Fruit fly (Drosophila melanogaster) whole organism, embryonic: ENCODE data around the gene CG14339.
A peak's percentile ranks its signal among the peaks of the same experiment; 100 is the strongest.

Experiments
- Bgb ChIP-seq: fragments of 200-800 bp; sonication (Bioruptor generic); IDR thresholded peaks from 2 replicates; pipeline ENCODE4 v1.3.6; 2022; ENCODE audit warnings: missing biosample characterization, missing genetic modification characterization; ENCODE audit not compliant: partially characterized antibody
- Bteb2 ChIP-seq: fragments of 200-800 bp; sonication (Bioruptor generic); optimal IDR thresholded peaks from 2 replicates; lab custom pipeline; 2016; ENCODE audit warnings: missing biosample characterization, missing genetic modification characterization
- CG10366 ChIP-seq: fragments of 200-800 bp; sonication (Bioruptor generic); IDR thresholded peaks from 2 replicates; pipeline ENCODE4 v1.3.6; 2022; ENCODE audit warnings: missing biosample characterization, missing genetic modification characterization
- CG11085 ChIP-seq: fragments of 200-800 bp; sonication (Bioruptor generic); IDR thresholded peaks from 2 replicates; pipeline ENCODE4 v1.3.6; 2022; ENCODE audit warnings: missing biosample characterization, missing genetic modification characterization
- CG11456 ChIP-seq: fragments of 200-800 bp; sonication (Bioruptor generic); IDR thresholded peaks from 3 replicates; pipeline ENCODE4 v1.3.6; 2022; ENCODE audit warnings: missing biosample characterization, missing genetic modification characterization
- CG12236 ChIP-seq: fragments of 200-800 bp; sonication (Bioruptor generic); optimal IDR thresholded peaks from 2 replicates; lab custom pipeline; 2016; ENCODE audit warnings: missing biosample characterization, missing genetic modification characterization
- CG14710 ChIP-seq: fragments of 200-800 bp; sonication (Bioruptor generic); optimal IDR thresholded peaks from 3 replicates; lab custom pipeline; 2019; ENCODE audit warnings: missing biosample characterization, mild to moderate bottlenecking, missing genetic modification characterization, moderate library complexity
- CG15514 ChIP-seq: fragments of 200-800 bp; sonication (Bioruptor generic); optimal IDR thresholded peaks from 3 replicates; lab custom pipeline; 2017; ENCODE audit warnings: missing biosample characterization, missing genetic modification characterization, mild to moderate bottlenecking, moderate library complexity, missing genetic modification reagents
- CG1603 ChIP-seq: fragments of 200-800 bp; sonication (Bioruptor generic); optimal IDR thresholded peaks from 2 replicates; lab custom pipeline; 2019; ENCODE audit warnings: missing biosample characterization, mild to moderate bottlenecking, missing genetic modification characterization, moderate library complexity
- CG2202 ChIP-seq: fragments of 200-800 bp; sonication (Bioruptor generic); optimal IDR thresholded peaks from 2 replicates; lab custom pipeline; 2018; ENCODE audit warnings: missing biosample characterization, mild to moderate bottlenecking, missing genetic modification characterization
- CG31441 ChIP-seq: fragments of 200-800 bp; sonication (Bioruptor generic); IDR thresholded peaks from 2 replicates; pipeline ENCODE4 v1.3.6; 2022; ENCODE audit warnings: missing biosample characterization, missing genetic modification characterization
- CG32532 ChIP-seq: fragments of 200-800 bp; sonication (Bioruptor generic); IDR thresholded peaks from 2 replicates; pipeline ENCODE4 v1.3.6; 2022; ENCODE audit warnings: missing biosample characterization, missing genetic modification characterization
- CG32767 ChIP-seq: fragments of 200-800 bp; sonication (Bioruptor generic); IDR thresholded peaks from 2 replicates; pipeline ENCODE4 v1.3.6; 2022; ENCODE audit warnings: missing biosample characterization, missing genetic modification characterization
- CG3281 ChIP-seq: fragments of 200-800 bp; sonication (Bioruptor generic); optimal IDR thresholded peaks from 3 replicates; lab custom pipeline; 2017; ENCODE audit warnings: missing biosample characterization, mild to moderate bottlenecking, missing genetic modification characterization
- CG42726 ChIP-seq: fragments of 200-800 bp; sonication (Bioruptor generic); IDR thresholded peaks from 2 replicates; pipeline ENCODE4 v1.3.6; 2022; ENCODE audit warnings: missing biosample characterization, missing genetic modification characterization; ENCODE audit not compliant: partially characterized antibody
- CG4424 ChIP-seq: fragments of 200-800 bp; sonication (Bioruptor generic); optimal IDR thresholded peaks from 3 replicates; lab custom pipeline; 2016; ENCODE audit warnings: missing biosample characterization, missing genetic modification characterization
- CG6272 ChIP-seq: fragments of 200-800 bp; sonication (Bioruptor generic); IDR thresholded peaks from 2 replicates; pipeline ENCODE4 v1.3.6; 2022; ENCODE audit warnings: missing biosample characterization, missing genetic modification characterization
- CG8478 ChIP-seq: fragments of >200 bp; optimal IDR thresholded peaks from 2 replicates; lab custom pipeline; 2018
- Doc3 ChIP-seq: fragments of 200-800 bp; sonication (Bioruptor generic); IDR thresholded peaks from 3 replicates; pipeline ENCODE4 v1.3.6; 2022; ENCODE audit warnings: missing biosample characterization, missing genetic modification characterization; ENCODE audit not compliant: partially characterized antibody
- E2f2 ChIP-seq: fragments of 200-800 bp; sonication (Bioruptor generic); IDR thresholded peaks from 2 replicates; pipeline ENCODE4 v1.3.6; 2022; ENCODE audit warnings: missing biosample characterization, missing genetic modification characterization
- H2.0 ChIP-seq: fragments of 200-800 bp; sonication (Bioruptor generic); IDR thresholded peaks from 2 replicates; pipeline ENCODE4 v1.3.6; 2022; ENCODE audit warnings: missing biosample characterization, missing genetic modification characterization
- Hr51 ChIP-seq, 2 experiments: fragments of 200-800 bp; sonication (Bioruptor generic); optimal IDR thresholded peaks; 2 replicates in 1 of 2; 3 replicates in 1 of 2; lab custom pipeline; 2016 to 2018; ENCODE audit warnings: missing biosample characterization in 2 of 2, missing genetic modification characterization in 2 of 2, mild to moderate bottlenecking in 1 of 2, moderate library complexity in 1 of 2
- Hsf ChIP-seq: fragments of 200-800 bp; sonication (Bioruptor generic); optimal IDR thresholded peaks from 3 replicates; lab custom pipeline; 2016; ENCODE audit warnings: missing biosample characterization, missing genetic modification characterization
- Lpt ChIP-seq: fragments of >200 bp; optimal IDR thresholded peaks from 2 replicates; lab custom pipeline; 2018; ENCODE audit warnings: missing biosample characterization, missing genetic modification characterization
- Med ChIP-seq: fragments of 200-800 bp; sonication (Bioruptor generic); peaks from one replicate; lab custom pipeline; 2016; ENCODE audit warnings: missing biosample characterization, missing genetic modification characterization, mild to moderate bottlenecking, inconsistent platforms, moderate library complexity
- Mes4 ChIP-seq: fragments of 200-800 bp; sonication (Bioruptor generic); optimal IDR thresholded peaks from 2 replicates; lab custom pipeline; 2016; ENCODE audit warnings: missing biosample characterization, missing genetic modification characterization
- NFAT ChIP-seq: fragments of 200-800 bp; sonication (Bioruptor generic); IDR thresholded peaks from 2 replicates; pipeline ENCODE4 v1.3.6; 2022; ENCODE audit warnings: missing biosample characterization, missing genetic modification characterization
- Nf-YB ChIP-seq: fragments of 200-800 bp; sonication (Bioruptor generic); optimal IDR thresholded peaks from 3 replicates; lab custom pipeline; 2019; ENCODE audit warnings: missing biosample characterization, mild to moderate bottlenecking, missing genetic modification characterization, moderate library complexity
- Ptx1 ChIP-seq: fragments of 200-800 bp; sonication (Bioruptor generic); IDR thresholded peaks from 2 replicates; pipeline ENCODE4 v1.3.6; 2022; ENCODE audit warnings: missing biosample characterization, missing genetic modification characterization
- bbx ChIP-seq: fragments of 200-800 bp; sonication (Bioruptor generic); IDR thresholded peaks from 2 replicates; pipeline ENCODE4 v1.3.6; 2022; ENCODE audit warnings: missing biosample characterization, missing genetic modification characterization; ENCODE audit not compliant: partially characterized antibody
- bigmax ChIP-seq: fragments of 200-800 bp; sonication (Bioruptor generic); optimal IDR thresholded peaks from 2 replicates; lab custom pipeline; 2018; ENCODE audit warnings: missing biosample characterization, mild to moderate bottlenecking, missing genetic modification characterization
- bsh ChIP-seq, 2 experiments: fragments of 200-800 bp; sonication (Bioruptor generic); optimal IDR thresholded peaks; 2 replicates each; lab custom pipeline; 2017 to 2018; ENCODE audit warnings: mild to moderate bottlenecking in 2 of 2, missing biosample characterization in 2 of 2, missing genetic modification characterization in 2 of 2, moderate library complexity in 1 of 2
- cad ChIP-seq: fragments of >200 bp; optimal IDR thresholded peaks from 2 replicates; lab custom pipeline; 2017; ENCODE audit warnings: missing biosample characterization, missing genetic modification characterization
- ci ChIP-seq: fragments of 200-800 bp; sonication (Bioruptor generic); IDR thresholded peaks from 3 replicates; pipeline ENCODE4 v1.3.6; 2022; ENCODE audit warnings: missing biosample characterization, missing genetic modification characterization
- eve ChIP-seq, 2 experiments: fragments of >200 bp; optimal IDR thresholded peaks; 2 replicates each; lab custom pipeline; 2017; ENCODE audit warnings: missing biosample characterization in 2 of 2, missing genetic modification characterization in 2 of 2
- fd64A ChIP-seq: fragments of 200-800 bp; sonication (Bioruptor generic); optimal IDR thresholded peaks from 3 replicates; lab custom pipeline; 2018; ENCODE audit warnings: missing biosample characterization, mild to moderate bottlenecking, missing genetic modification characterization
- gem ChIP-seq: fragments of 200-800 bp; sonication (Bioruptor generic); optimal IDR thresholded peaks from 2 replicates; lab custom pipeline; 2019; ENCODE audit warnings: missing biosample characterization, mild to moderate bottlenecking, missing genetic modification characterization, moderate library complexity
- klu ChIP-seq: fragments of 200-800 bp; sonication (Bioruptor generic); IDR thresholded peaks from 2 replicates; pipeline ENCODE4 v1.3.6; 2022; ENCODE audit warnings: missing biosample characterization, missing genetic modification characterization
- nmo ChIP-seq: fragments of 200-800 bp; sonication (Bioruptor generic); optimal IDR thresholded peaks from 2 replicates; lab custom pipeline; 2018; ENCODE audit warnings: missing biosample characterization, mild to moderate bottlenecking, missing genetic modification characterization, moderate library complexity
- p53 ChIP-seq: fragments of 200-800 bp; sonication (Bioruptor generic); optimal IDR thresholded peaks from 2 replicates; lab custom pipeline; 2016; ENCODE audit warnings: missing biosample characterization, missing genetic modification characterization
- pb ChIP-seq: fragments of 200-800 bp; sonication (Bioruptor generic); optimal IDR thresholded peaks from 3 replicates; lab custom pipeline; 2016; ENCODE audit warnings: missing biosample characterization, missing genetic modification characterization
- ro ChIP-seq: fragments of 200-800 bp; sonication (Bioruptor generic); IDR thresholded peaks from 2 replicates; pipeline ENCODE4 v1.3.6; 2022; ENCODE audit warnings: missing biosample characterization, missing genetic modification characterization
- salm ChIP-seq: fragments of 200-800 bp; sonication (Bioruptor generic); optimal IDR thresholded peaks from 2 replicates; lab custom pipeline; 2018; ENCODE audit warnings: missing biosample characterization, mild to moderate bottlenecking, missing genetic modification characterization
- sens ChIP-seq: fragments of 200-800 bp; sonication (Bioruptor generic); peaks from one replicate; lab custom pipeline; 2016; ENCODE audit warnings: missing biosample characterization, missing genetic modification characterization
- tap ChIP-seq: fragments of 200-800 bp; optimal IDR thresholded peaks from 3 replicates; lab custom pipeline; 2019; ENCODE audit warnings: missing biosample characterization, mild to moderate bottlenecking, missing genetic modification characterization, moderate library complexity
- tin ChIP-seq: fragments of 200-800 bp; sonication (Bioruptor generic); optimal IDR thresholded peaks from 3 replicates; lab custom pipeline; 2016; ENCODE audit warnings: missing biosample characterization, missing genetic modification characterization
- tna ChIP-seq: fragments of 200-800 bp; sonication (Bioruptor generic); IDR thresholded peaks from 2 replicates; pipeline ENCODE4 v1.3.6; 2022; ENCODE audit warnings: missing biosample characterization, missing genetic modification characterization; ENCODE audit not compliant: partially characterized antibody
- ttk ChIP-seq: fragments of 200-800 bp; sonication (Bioruptor generic); IDR thresholded peaks from 2 replicates; pipeline ENCODE4 v2.1.2; 2022; ENCODE audit warnings: missing biosample characterization, missing genetic modification characterization
- zen ChIP-seq: fragments of 200-800 bp; sonication (Bioruptor generic); optimal IDR thresholded peaks from 3 replicates; lab custom pipeline; 2018; ENCODE audit warnings: missing biosample characterization, mild to moderate bottlenecking, missing genetic modification characterization, moderate library complexity
- zen2 ChIP-seq: fragments of 200-800 bp; sonication (Bioruptor generic); IDR thresholded peaks from 3 replicates; pipeline ENCODE4 v1.3.6; 2022; ENCODE audit warnings: missing biosample characterization, missing genetic modification characterization; ENCODE audit not compliant: partially characterized antibody
- zfh1 ChIP-seq: fragments of 200-800 bp; sonication (Bioruptor generic); IDR thresholded peaks from 3 replicates; pipeline ENCODE4 v1.3.6; 2022; ENCODE audit warnings: missing biosample characterization, missing genetic modification characterization

CG14339 gene

dm6 chr2L:1150554-1150953 lies 42.2 kb downstream of the CG14339 start, which contains the start of the genes Tfb4 and Vps29 (continued):
- TF ChIP-seq tna (GFP tag; lab: Robert Waterston, UW) (peak; percentile 96), tap (tag; lab: Kevin White, UChicago) (no peak), nmo (GFP tag; lab: Kevin White, UChicago) (peak; percentile 3), cad (no peak), bigmax (no peak), ttk (no peak), CG4424 (GFP tag; lab: Kevin White, UChicago) (no peak), CG32767 (no peak), Hsf (GFP tag; lab: Kevin White, UChicago) (peak; percentile 54), zfh1 (GFP tag; lab: Robert Waterston, UW) (peak; percentile 65; the same call in 2 of the 3 replicates), CG15514 (GFP tag; lab: Kevin White, UChicago) (peak; percentile 58), CG42726 (GFP tag; lab: Robert Waterston, UW) (peak; percentile 19; the same call in 1 of the 2 replicates), CG6272 (GFP tag; lab: Robert Waterston, UW) (peak; percentile 46; the same call in 1 of the 2 replicates), CG10366 (GFP tag; lab: Robert Waterston, UW) (peak; percentile 41; the same call in 1 of the 2 replicates), tin (GFP tag; lab: Kevin White, UChicago) (peak; percentile 67), zen (tag; lab: Kevin White, UChicago) (no peak), p53 (peak; percentile 7), bbx (GFP tag; lab: Robert Waterston, UW) (peak; percentile 97), CG14710 (tag; lab: Kevin White, UChicago) (peak; percentile 52), CG3281 (no peak), fd64A (no peak), Bgb (GFP tag; lab: Robert Waterston, UW) (peak; percentile 94), zen2 (peak; percentile 98), CG11456 (GFP tag; lab: Robert Waterston, UW) (peak; percentile 71; the same call in 2 of the 3 replicates), Mes4 (GFP tag; lab: Kevin White, UChicago) (no peak), Med (GFP tag; lab: Kevin White, UChicago) (peak; percentile 97), Doc3 (GFP tag; lab: Robert Waterston, UW) (peak; percentile 81), CG32532 (GFP tag; lab: Robert Waterston, UW) (peak; percentile 58), Nf-YB (no peak), gem (tag; lab: Kevin White, UChicago) (no peak), Lpt (GFP tag; lab: Kevin White, UChicago) (no peak), sens (GFP tag; lab: Kevin White, UChicago) (peak; percentile 35), CG31441 (GFP tag; lab: Robert Waterston, UW) (no peak), CG1603 (tag; lab: Kevin White, UChicago) (no peak), H2.0 (GFP tag; lab: Robert Waterston, UW) (peak; percentile 46; the same call in 1 of the 2 replicates), CG11085 (GFP tag; lab: Robert Waterston, UW) (peak; percentile 46; the same call in 1 of the 2 replicates), eve (GFP tag; optimal IDR thresholded peaks at IDR 0.05; lab: Kevin White, UChicago) (no peak), Hr51 (GFP tag; optimal IDR thresholded peaks at IDR 0.05; lab: Kevin White, UChicago) (no peak), salm (tag; lab: Kevin White, UChicago) (no peak), CG2202 (tag; lab: Kevin White, UChicago) (no peak), bsh (GFP tag; optimal IDR thresholded peaks at IDR 0.05; lab: Kevin White, UChicago) (peak in 1 of 2 experiments; percentile 28), NFAT (peak; percentile 66; the same call in 1 of the 2 replicates), CG8478 (no peak), Bteb2 (peak; percentile 32), klu (GFP tag; lab: Robert Waterston, UW) (no peak), E2f2 (GFP tag; lab: Robert Waterston, UW) (peak; percentile 76), CG12236 (GFP tag; lab: Kevin White, UChicago) (no peak), pb (GFP tag; lab: Kevin White, UChicago) (no peak), ro (GFP tag; lab: Robert Waterston, UW) (no peak), Ptx1 (GFP tag; lab: Robert Waterston, UW) (no peak), ci (peak; percentile 87)
